Worm (Caenorhabditis elegans): Measurements from ENCODE around the gene lpr-2.

lpr-2 gene

DNA sequence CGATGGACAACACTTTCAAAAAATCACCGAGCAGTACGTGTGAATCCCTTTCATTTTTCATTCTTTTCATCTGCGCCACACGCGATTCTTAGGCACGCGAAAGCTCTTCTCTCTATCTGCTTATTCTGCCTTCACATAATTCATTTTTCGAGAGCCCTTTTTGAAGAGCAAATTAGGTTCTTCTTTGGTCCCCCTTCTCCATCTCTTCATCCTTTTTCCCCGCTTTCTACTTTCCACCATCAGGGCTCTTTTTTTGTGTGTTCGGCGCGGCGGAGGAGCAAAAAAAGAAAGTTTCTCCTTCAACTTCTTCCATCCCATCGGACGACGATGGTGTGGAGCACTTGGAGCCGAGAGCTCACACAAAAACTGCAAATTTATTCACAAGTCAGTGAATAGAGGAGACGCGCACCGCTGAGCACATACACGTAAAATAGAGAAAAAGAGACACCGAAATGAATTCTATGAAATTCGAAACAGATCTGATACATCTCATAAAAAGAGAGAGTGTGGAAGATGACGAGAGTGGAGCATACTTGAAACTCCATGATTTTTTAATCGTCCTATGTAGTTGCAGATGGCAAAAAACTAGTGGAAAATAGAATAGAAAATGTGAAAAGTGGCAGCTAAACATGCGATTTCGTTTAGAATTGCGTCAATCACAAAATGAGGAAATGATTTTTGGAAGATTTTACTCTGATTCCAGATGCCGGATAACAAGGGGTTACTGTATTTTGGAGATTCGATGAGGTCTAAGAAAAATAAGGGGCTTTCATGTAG lies 6.2 kb downstream of the lpr-2 start:
- TF ChIP-seq lin-14 (GFP tag; optimal IDR thresholded peaks at IDR 0.05) (peak; percentile 58), dsc-1 (tag; optimal IDR thresholded peaks at IDR 0.05) (peak; percentile 98), unc-86 (tag; optimal IDR thresholded peaks at IDR 0.05) (peak; percentile 46), egl-13 (tag; optimal IDR thresholded peaks at IDR 0.05) (peak; percentile 16), nhr-28 (tag; optimal IDR thresholded peaks at IDR 0.05) (no peak), fkh-10 (GFP tag; optimal IDR thresholded peaks at IDR 0.05) (peak; percentile 76), lsy-2 (tag; optimal IDR thresholded peaks at IDR 0.05) (no peak), ces-1 (GFP tag; optimal IDR thresholded peaks at IDR 0.05) (peak; percentile 11), fkh-4 (tag; optimal IDR thresholded peaks at IDR 0.05; ENCODE audit: borderline replicate concordance) (peak; percentile 90)

ce11 chrIV:11787793-11788192 lies 8.8 kb downstream of the lpr-2 start:
- TF ChIP-seq Y116A8C.19 (tag; optimal IDR thresholded peaks at IDR 0.05; ENCODE audit: borderline replicate concordance) (no peak), dsc-1 (tag; optimal IDR thresholded peaks at IDR 0.05) (peak; percentile 66), tbx-2 (tag; optimal IDR thresholded peaks at IDR 0.05) (no peak), efl-3 (GFP tag; optimal IDR thresholded peaks at IDR 0.05) (no peak), zag-1 (tag; optimal IDR thresholded peaks at IDR 0.05) (no peak), alr-1 (tag; optimal IDR thresholded peaks at IDR 0.05; ENCODE audit: borderline replicate concordance) (no peak), hlh-4 (tag; optimal IDR thresholded peaks at IDR 0.05) (no peak), irx-1 (tag; optimal IDR thresholded peaks at IDR 0.05) (no peak)

ce11 chrIV:11788383-11788963 lies 9.5 kb downstream of the lpr-2 start:
- TF ChIP-seq ceh-63 (GFP tag; optimal IDR thresholded peaks at IDR 0.05) (no peak), elt-3 (tag; optimal IDR thresholded peaks at IDR 0.05) (no peak), nhr-84 (tag; optimal IDR thresholded peaks at IDR 0.05) (no peak), dsc-1 (tag; optimal IDR thresholded peaks at IDR 0.05) (no peak), lsy-2 (tag; optimal IDR thresholded peaks at IDR 0.05) (peak in 1 of 2 experiments; percentile 9), nhr-85 (tag) (no peak), nhr-47 (tag; optimal IDR thresholded peaks at IDR 0.05) (peak; percentile 5), unc-86 (tag; optimal IDR thresholded peaks at IDR 0.05) (peak; percentile 27), unc-130 (tag; optimal IDR thresholded peaks at IDR 0.05) (no peak), nhr-71 (tag; optimal IDR thresholded peaks at IDR 0.05) (peak; percentile 14), nhr-12 (tag; optimal IDR thresholded peaks at IDR 0.05) (no peak), ceh-90 (tag; optimal IDR thresholded peaks at IDR 0.05) (no peak), unc-62 (GFP tag; optimal IDR thresholded peaks at IDR 0.05) (no peak), egl-27 (tag; optimal IDR thresholded peaks at IDR 0.05) (no peak), sox-4 (tag; optimal IDR thresholded peaks at IDR 0.05) (no peak), rnt-1 (tag; optimal IDR thresholded peaks at IDR 0.05) (no peak), efl-1 (optimal IDR thresholded peaks at IDR 0.05) (no peak), efl-1 (GFP tag; optimal IDR thresholded peaks at IDR 0.05 in 1 of 2) (no peak), lin-15B (tag; optimal IDR thresholded peaks at IDR 0.05) (no peak), grh-1 (GFP tag; IDR thresholded peaks at IDR 0.05) (no peak), unc-30 (tag; optimal IDR thresholded peaks at IDR 0.05) (no peak), pag-3 (tag; optimal IDR thresholded peaks at IDR 0.05; ENCODE audit: borderline replicate concordance, insufficient read depth) (no peak), C34B4.2 (tag; optimal IDR thresholded peaks at IDR 0.05) (no peak), egl-13 (tag; optimal IDR thresholded peaks at IDR 0.05) (no peak), mdl-1 (tag; optimal IDR thresholded peaks at IDR 0.05) (no peak), aly-2 (tag; optimal IDR thresholded peaks at IDR 0.05) (no peak), aha-1 (tag; optimal IDR thresholded peaks at IDR 0.05) (no peak), zag-1 (tag; optimal IDR thresholded peaks at IDR 0.05) (peak; percentile 29), hpl-2 (GFP tag; optimal IDR thresholded peaks at IDR 0.05) (no peak), nhr-77 (tag; optimal IDR thresholded peaks at IDR 0.05) (no peak), fkh-10 (GFP tag; optimal IDR thresholded peaks at IDR 0.05) (peak; percentile 73), lin-35 (GFP tag; optimal IDR thresholded peaks at IDR 0.05) (peak in 1 of 2 experiments; percentile 4), ceh-8 (GFP tag; optimal IDR thresholded peaks at IDR 0.05) (no peak), xbp-1 (tag; optimal IDR thresholded peaks at IDR 0.05) (no peak), vab-15 (tag; optimal IDR thresholded peaks at IDR 0.05) (no peak), ces-1 (GFP tag; optimal IDR thresholded peaks at IDR 0.05) (peak; percentile 83), tbx-2 (tag; optimal IDR thresholded peaks at IDR 0.05) (no peak), unc-98 (GFP tag; IDR thresholded peaks at IDR 0.05) (no peak), hlh-4 (tag; optimal IDR thresholded peaks at IDR 0.05) (no peak)
